Worm (Caenorhabditis elegans) whole organism, L4/young adult: ENCODE data around the gene fkb-1.

Experiments used
- W03F9.2 ChIP-seq: fragments of 150-350 bp; optimal IDR thresholded peaks from 2 replicates; lab custom pipeline; 2014; ENCODE audit warnings: missing biosample characterization, missing genetic modification characterization
- dao-5 ChIP-seq: sonication (generic microtip); optimal IDR thresholded peaks from 2 replicates; lab custom pipeline; 2016; ENCODE audit warnings: missing genotype, missing genetic modification characterization, moderate library complexity, missing compliant biosample characterization
- him-1 ChIP-seq: sonication (generic microtip); optimal IDR thresholded peaks from 2 replicates; lab custom pipeline; 2016; ENCODE audit warnings: missing genotype, missing genetic modification reagents, missing genetic modification characterization, missing compliant biosample characterization

- TF ChIP-seq him-1 (tag; lab: Kevin White, UChicago) (no peak), W03F9.2 (tag; lab: Kevin White, UChicago) (no peak), dao-5 (tag; lab: Kevin White, UChicago) (no peak)
These were observed 14.7 kb upstream of the fkb-1 start, which contains the start of gene mogs-1 for ce11 chrIV:11021512-11022268.
